Fruit fly (Drosophila melanogaster) whole organism, embryonic: Measurements from ENCODE around the gene CG2533.

ENCODE experiments used
- Abd-B ChIP-seq: fragments of 200-800 bp; sonication (Bioruptor generic); optimal IDR thresholded peaks from 2 replicates; lab custom pipeline; 2018; ENCODE audit warnings: missing biosample characterization, mild to moderate bottlenecking, missing genetic modification characterization, moderate library complexity
- CG10321 ChIP-seq: fragments of 200-800 bp; sonication (Bioruptor generic); IDR thresholded peaks from 2 replicates; pipeline ENCODE4 v1.3.6; 2022; ENCODE audit warnings: missing biosample characterization, missing genetic modification characterization
- CG15696 ChIP-seq: fragments of 200-800 bp; sonication (Bioruptor generic); optimal IDR thresholded peaks from 2 replicates; lab custom pipeline; 2019; ENCODE audit warnings: missing biosample characterization, mild to moderate bottlenecking, missing genetic modification characterization, moderate library complexity
- CG1832 ChIP-seq: fragments of 200-800 bp; sonication (Bioruptor generic); optimal IDR thresholded peaks from 2 replicates; lab custom pipeline; 2017; ENCODE audit warnings: missing biosample characterization, mild to moderate bottlenecking, missing genetic modification characterization, inconsistent platforms
- CG30020 ChIP-seq: fragments of 200-800 bp; optimal IDR thresholded peaks from 2 replicates; lab custom pipeline; 2019; ENCODE audit warnings: missing biosample characterization, mild to moderate bottlenecking, missing genetic modification characterization, moderate library complexity
- CG4282 ChIP-seq: fragments of 200-800 bp; sonication (Bioruptor generic); optimal IDR thresholded peaks from 2 replicates; lab custom pipeline; 2016; ENCODE audit warnings: missing biosample characterization, missing genetic modification characterization
- CG6791 ChIP-seq: fragments of 200-800 bp; sonication (Bioruptor generic); IDR thresholded peaks from 3 replicates; pipeline ENCODE4 v1.3.6; 2022; ENCODE audit warnings: missing biosample characterization, missing genetic modification characterization; ENCODE audit not compliant: partially characterized antibody
- CG7786 ChIP-seq: fragments of 200-800 bp; sonication (Bioruptor generic); optimal IDR thresholded peaks from 2 replicates; lab custom pipeline; 2016; ENCODE audit warnings: missing biosample characterization, missing genetic modification characterization
- CG7987 ChIP-seq: fragments of 200-800 bp; sonication (Bioruptor generic); optimal IDR thresholded peaks from 2 replicates; lab custom pipeline; 2018; ENCODE audit warnings: missing biosample characterization, mild to moderate bottlenecking, missing genetic modification characterization, moderate library complexity
- CG8290 ChIP-seq, 3 experiments: fragments of 200-800 bp; sonication (Bioruptor generic); optimal IDR thresholded peaks; 2 replicates each; lab custom pipeline; 2016 to 2019; ENCODE audit warnings: missing biosample characterization in 3 of 3, missing genetic modification characterization in 3 of 3, mild to moderate bottlenecking in 2 of 3, moderate library complexity in 1 of 3
- CHES-1-like ChIP-seq: fragments of 200-800 bp; sonication (Bioruptor generic); optimal IDR thresholded peaks from 2 replicates; lab custom pipeline; 2016; ENCODE audit warnings: missing biosample characterization, missing genetic modification characterization
- CTCF ChIP-seq: fragments of 200-800 bp; sonication (Bioruptor generic); optimal IDR thresholded peaks from 2 replicates; lab custom pipeline; 2017; ENCODE audit warnings: missing biosample characterization, mild to moderate bottlenecking, missing genetic modification characterization, moderate library complexity
- Elba2 ChIP-seq: fragments of 200-800 bp; sonication (Bioruptor generic); optimal IDR thresholded peaks from 3 replicates; lab custom pipeline; 2016; ENCODE audit warnings: missing biosample characterization, missing genetic modification characterization
- Ets65A ChIP-seq: fragments of 200-800 bp; sonication (Bioruptor generic); peaks from one replicate; lab custom pipeline; 2016; ENCODE audit warnings: missing biosample characterization, missing genetic modification characterization
- Hey ChIP-seq: fragments of 200-800 bp; sonication (Bioruptor generic); optimal IDR thresholded peaks from 3 replicates; lab custom pipeline; 2018; ENCODE audit warnings: missing biosample characterization, mild to moderate bottlenecking, missing genetic modification characterization
- MTF-1 ChIP-seq: fragments of 200-800 bp; sonication (Bioruptor generic); optimal IDR thresholded peaks from 2 replicates; lab custom pipeline; 2018; ENCODE audit warnings: missing biosample characterization, mild to moderate bottlenecking, missing genetic modification characterization, borderline replicate concordance
- Med ChIP-seq: fragments of 200-800 bp; sonication (Bioruptor generic); peaks from one replicate; lab custom pipeline; 2016; ENCODE audit warnings: missing biosample characterization, missing genetic modification characterization, mild to moderate bottlenecking, inconsistent platforms, moderate library complexity
- Opbp ChIP-seq: fragments of 200-800 bp; sonication (Bioruptor generic); IDR thresholded peaks from 3 replicates; pipeline ENCODE4 v1.3.6; 2022; ENCODE audit warnings: missing biosample characterization, missing genetic modification characterization; ENCODE audit not compliant: partially characterized antibody
- Poxn ChIP-seq: fragments of 200-800 bp; sonication (Bioruptor generic); IDR thresholded peaks from 2 replicates; pipeline ENCODE4 v1.3.6; 2022; ENCODE audit warnings: missing biosample characterization, missing genetic modification characterization
- Ssrp ChIP-seq: fragments of 200-800 bp; sonication (Bioruptor generic); optimal IDR thresholded peaks from 2 replicates; lab custom pipeline; 2018; ENCODE audit warnings: missing biosample characterization, mild to moderate bottlenecking, missing genetic modification characterization, moderate library complexity
- chinmo ChIP-seq: fragments of 200-800 bp; sonication (Bioruptor generic); IDR thresholded peaks from 4 replicates; pipeline ENCODE4 v1.3.6; 2022; ENCODE audit warnings: missing biosample characterization, missing genetic modification characterization; ENCODE audit not compliant: partially characterized antibody
- croc ChIP-seq: fragments of 200-800 bp; sonication (Bioruptor generic); conservative IDR thresholded peaks from 3 replicates; pipeline ENCODE4 v1.3.6; 2022; ENCODE audit warnings: missing biosample characterization, missing genetic modification characterization
- crol ChIP-seq: fragments of 200-800 bp; sonication (Bioruptor generic); IDR thresholded peaks from 2 replicates; pipeline ENCODE4 v1.3.6; 2022; ENCODE audit warnings: missing biosample characterization, missing genetic modification characterization
- fd102C ChIP-seq: fragments of 200-800 bp; sonication (Bioruptor generic); optimal IDR thresholded peaks from 2 replicates; lab custom pipeline; 2018; ENCODE audit warnings: missing biosample characterization, mild to moderate bottlenecking, missing genetic modification characterization, moderate library complexity
- h ChIP-seq: fragments of >200 bp; optimal IDR thresholded peaks from 2 replicates; lab custom pipeline; 2017
- luna ChIP-seq: fragments of 200-800 bp; sonication (Bioruptor generic); optimal IDR thresholded peaks from 2 replicates; lab custom pipeline; 2016; ENCODE audit warnings: missing biosample characterization, missing genetic modification characterization
- nau ChIP-seq: fragments of 200-800 bp; sonication (Bioruptor generic); optimal IDR thresholded peaks from 3 replicates; lab custom pipeline; 2017; ENCODE audit warnings: missing biosample characterization, mild to moderate bottlenecking, missing genetic modification characterization, missing genetic modification reagents
- nerfin-1 ChIP-seq: fragments of 200-800 bp; sonication (Bioruptor generic); optimal IDR thresholded peaks from 3 replicates; lab custom pipeline; 2019; ENCODE audit warnings: missing biosample characterization, mild to moderate bottlenecking, missing genetic modification characterization, moderate library complexity
- nerfin-2 ChIP-seq: fragments of 200-800 bp; sonication (Bioruptor generic); IDR thresholded peaks from 2 replicates; pipeline ENCODE4 v1.3.6; 2022; ENCODE audit warnings: missing biosample characterization, missing genetic modification characterization; ENCODE audit not compliant: partially characterized antibody
- onecut ChIP-seq: fragments of 200-800 bp; sonication (Bioruptor generic); IDR thresholded peaks from 2 replicates; pipeline ENCODE4 v1.3.6; 2022; ENCODE audit warnings: missing biosample characterization, missing genetic modification characterization
- pfk ChIP-seq: fragments of 200-800 bp; sonication (Bioruptor generic); optimal IDR thresholded peaks from 2 replicates; lab custom pipeline; 2018; ENCODE audit warnings: missing biosample characterization, mild to moderate bottlenecking, missing genetic modification characterization, moderate library complexity
- repo ChIP-seq: fragments of 200-800 bp; sonication (Bioruptor generic); optimal IDR thresholded peaks from 2 replicates; lab custom pipeline; 2016; ENCODE audit warnings: missing biosample characterization, missing genetic modification characterization
- sens ChIP-seq: fragments of 200-800 bp; sonication (Bioruptor generic); peaks from one replicate; lab custom pipeline; 2016; ENCODE audit warnings: missing biosample characterization, missing genetic modification characterization
- slp2 ChIP-seq: fragments of 200-800 bp; sonication (Bioruptor generic); optimal IDR thresholded peaks from 2 replicates; lab custom pipeline; 2016; ENCODE audit warnings: missing biosample characterization, missing genetic modification characterization
- stwl ChIP-seq: fragments of 200-800 bp; sonication (Bioruptor generic); optimal IDR thresholded peaks from 3 replicates; lab custom pipeline; 2018; ENCODE audit warnings: missing biosample characterization, mild to moderate bottlenecking, missing genetic modification characterization, moderate library complexity
- trh ChIP-seq: fragments of 200-800 bp; sonication (Bioruptor generic); optimal IDR thresholded peaks from 2 replicates; lab custom pipeline; 2016; ENCODE audit warnings: missing biosample characterization, missing genetic modification characterization
- z ChIP-seq: fragments of 200-800 bp; sonication (Bioruptor generic); IDR thresholded peaks from 3 replicates; pipeline ENCODE4 v1.3.6; 2022; ENCODE audit warnings: missing biosample characterization, missing genetic modification characterization

Gene CG2533

dm6 chrX:11644530-11645080 lies 40.6 kb upstream of the CG2533 start (continued):
- TF ChIP-seq z: no peak
- TF ChIP-seq onecut (GFP tag; lab: Robert Waterston, UW): peak; percentile 93
- TF ChIP-seq chinmo (GFP tag; lab: Robert Waterston, UW): 0 out of 4 replicates have a peak, but pooled peaks have one; percentile 27
- TF ChIP-seq, all 482 proteins: peak for 16

dm6 chrX:11643227-11643626 lies 39.2 kb upstream of the CG2533 start:
- peak; percentile 65 for TF ChIP-seq CTCF
- no peak for TF ChIP-seq croc (GFP tag; lab: Robert Waterston, UW)
- no peak for TF ChIP-seq nerfin-1 (tag; lab: Kevin White, UChicago)
- peak; percentile 31 for TF ChIP-seq Ets65A (GFP tag; lab: Kevin White, UChicago)

dm6 chrX:11640477-11640876 lies 36.5 kb upstream of the CG2533 start:
- TF ChIP-seq CG10321 (GFP tag; lab: Robert Waterston, UW) (no peak), pfk (GFP tag; lab: Kevin White, UChicago) (peak; percentile 91), CG1832 (GFP tag; lab: Kevin White, UChicago) (peak; percentile 76), luna (GFP tag; lab: Kevin White, UChicago) (no peak), nerfin-2 (no peak), CG4282 (GFP tag; lab: Kevin White, UChicago) (no peak), CHES-1-like (no peak), trh (GFP tag; lab: Kevin White, UChicago) (no peak), Opbp (GFP tag; lab: Robert Waterston, UW) (no peak), CG7786 (GFP tag; lab: Kevin White, UChicago) (no peak), CG7987 (GFP tag; lab: Kevin White, UChicago) (no peak), sens (GFP tag; lab: Kevin White, UChicago) (peak; percentile 36), nau (GFP tag; lab: Kevin White, UChicago) (no peak), Abd-B (GFP tag; lab: Kevin White, UChicago) (no peak), CG6791 (GFP tag; lab: Robert Waterston, UW) (0 out of 3 replicates have a peak, but pooled peaks have one; percentile 24), stwl (tag; lab: Kevin White, UChicago) (peak; percentile 17), MTF-1 (GFP tag; lab: Kevin White, UChicago) (no peak), Elba2 (GFP tag; lab: Kevin White, UChicago) (no peak), h (no peak), Ssrp (tag; lab: Kevin White, UChicago) (no peak), CG8290 (GFP tag; optimal IDR thresholded peaks at IDR 0.05; lab: Kevin White, UChicago) (peak; percentile 20), CG8290 (tag; optimal IDR thresholded peaks at IDR 0.05; lab: Kevin White, UChicago) (no peak), crol (GFP tag; lab: Robert Waterston, UW) (0 out of 2 replicates have a peak, but pooled peaks have one; percentile 22), slp2 (GFP tag; lab: Kevin White, UChicago) (no peak), repo (GFP tag; lab: Kevin White, UChicago) (no peak), Poxn (no peak), Med (GFP tag; lab: Kevin White, UChicago) (no peak), CG15696 (tag; lab: Kevin White, UChicago) (no peak), fd102C (no peak), CG30020 (tag; lab: Kevin White, UChicago) (peak; percentile 59), Hey (tag; lab: Kevin White, UChicago) (no peak)
